Worm (Caenorhabditis elegans) whole organism, L4 larva: Measurements from ENCODE around the gene nhr-207.

Source experiments
- D1046.2 ChIP-seq: fragments of 200-800 bp; sonication (Bioruptor generic); IDR thresholded peaks from 2 replicates; pipeline ENCODE4 v1.3.6; 2022; ENCODE audit warnings: missing genetic modification characterization, missing compliant biosample characterization
- F26F4.8 ChIP-seq: fragments of 200-800 bp; sonication (Bioruptor generic); conservative IDR thresholded peaks from 2 replicates; pipeline ENCODE4 v1.3.6; 2022; ENCODE audit warnings: missing genetic modification characterization, missing compliant biosample characterization
- F37D6.2 ChIP-seq: sonication (generic microtip); optimal IDR thresholded peaks from 2 replicates; lab custom pipeline; 2016; ENCODE audit warnings: mild to moderate bottlenecking, missing genetic modification characterization, missing compliant biosample characterization
- F44E2.7 ChIP-seq: fragments of 200-800 bp; sonication (Bioruptor generic); IDR thresholded peaks from 2 replicates; pipeline ENCODE4 v2.1.2; 2022; ENCODE audit warnings: missing genetic modification characterization, missing compliant biosample characterization
- T20F7.1 ChIP-seq: fragments of 200-800 bp; sonication (Bioruptor generic); optimal IDR thresholded peaks from 2 replicates; lab custom pipeline; 2018; ENCODE audit warnings: mild to moderate bottlenecking, missing genetic modification characterization, missing compliant biosample characterization
- Y48G9A.11 ChIP-seq: fragments of 200-800 bp; sonication (Bioruptor generic); IDR thresholded peaks from 2 replicates; pipeline ENCODE4 v1.3.6; 2022; ENCODE audit warnings: missing genetic modification reagents, missing genetic modification characterization, missing compliant biosample characterization
- Y5F2A.4 ChIP-seq: fragments of 200-800 bp; sonication (Bioruptor generic); optimal IDR thresholded peaks from 2 replicates; lab custom pipeline; 2018; ENCODE audit warnings: mild to moderate bottlenecking, missing genetic modification characterization, missing compliant biosample characterization
- aly-2 ChIP-seq: sonication (generic microtip); optimal IDR thresholded peaks from 2 replicates; lab custom pipeline; 2018; ENCODE audit warnings: missing biosample characterization, missing genetic modification characterization
- arid-1 ChIP-seq: fragments of 200-800 bp; sonication (Bioruptor generic); conservative IDR thresholded peaks from 2 replicates; pipeline ENCODE4 v1.3.6; 2022; ENCODE audit warnings: missing genetic modification reagents, missing genetic modification characterization, missing compliant biosample characterization
- ceh-32 ChIP-seq: sonication (generic microtip); optimal IDR thresholded peaks from 2 replicates; lab custom pipeline; 2016; ENCODE audit warnings: mild to moderate bottlenecking, missing genetic modification characterization, missing compliant biosample characterization; ENCODE audit not compliant: poor library complexity
- ces-1 ChIP-seq: fragments of 150-350 bp; sonication (generic microtip); optimal IDR thresholded peaks from 4 replicates; lab custom pipeline; 2014; ENCODE audit warnings: missing biosample characterization, missing genetic modification reagents, missing genetic modification characterization
- daf-16 ChIP-seq, 3 experiments: sonication (generic microtip); optimal IDR thresholded peaks; 2 replicates each; lab custom pipeline; 2016 to 2017; ENCODE audit warnings: missing genetic modification characterization in 3 of 3, missing genetic modification reagents in 3 of 3, mild to moderate bottlenecking in 2 of 3, missing compliant biosample characterization in 2 of 3, missing biosample characterization in 1 of 3, moderate library complexity in 1 of 3
- daf-8 ChIP-seq: fragments of 200-800 bp; sonication (Bioruptor generic); IDR thresholded peaks from 2 replicates; pipeline ENCODE4 v1.3.6; 2022; ENCODE audit warnings: missing genetic modification characterization, missing compliant biosample characterization
- dmd-6 ChIP-seq: fragments of 200-800 bp; sonication (Bioruptor generic); IDR thresholded peaks from 2 replicates; pipeline ENCODE4 v1.3.6; 2022; ENCODE audit warnings: missing genetic modification reagents, missing genetic modification characterization, missing compliant biosample characterization
- dve-1 ChIP-seq: sonication (generic microtip); optimal IDR thresholded peaks from 2 replicates; lab custom pipeline; 2017; ENCODE audit warnings: antibody characterized with exemption, mild to moderate bottlenecking, missing genetic modification characterization, missing compliant biosample characterization; ENCODE audit not compliant: insufficient read depth
- egl-27 ChIP-seq: sonication (generic microtip); optimal IDR thresholded peaks from 3 replicates; lab custom pipeline; 2017; ENCODE audit warnings: missing biosample characterization, missing genetic modification reagents, missing genetic modification characterization
- gei-8 ChIP-seq: fragments of 200-800 bp; sonication (Bioruptor generic); optimal IDR thresholded peaks from 2 replicates; lab custom pipeline; 2018; ENCODE audit warnings: mild to moderate bottlenecking, missing genetic modification characterization, missing compliant biosample characterization
- hif-1 ChIP-seq, 2 experiments: sonication (generic microtip); optimal IDR thresholded peaks; 2 replicates each; lab custom pipeline; 2016 to 2017; ENCODE audit warnings: missing compliant biosample characterization in 2 of 2, missing genetic modification characterization in 2 of 2, missing genetic modification reagents in 2 of 2, missing genotype in 2 of 2, mild to moderate bottlenecking in 1 of 2
- hlh-11 ChIP-seq: fragments of 200-800 bp; sonication (Bioruptor generic); optimal IDR thresholded peaks from 2 replicates; lab custom pipeline; 2018; ENCODE audit warnings: mild to moderate bottlenecking, missing genetic modification characterization, missing compliant biosample characterization
- hlh-30 ChIP-seq: sonication (generic microtip); optimal IDR thresholded peaks from 2 replicates; lab custom pipeline; 2017; ENCODE audit warnings: antibody characterized with exemption, mild to moderate bottlenecking, missing genetic modification characterization, missing compliant biosample characterization; ENCODE audit not compliant: insufficient read depth
- lin-1 ChIP-seq: fragments of 200-800 bp; sonication (Bioruptor generic); IDR thresholded peaks from 2 replicates; pipeline ENCODE4 v1.3.6; 2022; ENCODE audit warnings: missing genetic modification reagents, missing genetic modification characterization, missing compliant biosample characterization
- lin-38 ChIP-seq: fragments of 200-800 bp; sonication (Bioruptor generic); IDR thresholded peaks from 2 replicates; pipeline ENCODE4 v1.3.6; 2022; ENCODE audit warnings: missing genetic modification reagents, missing genetic modification characterization, missing compliant biosample characterization
- lin-39 ChIP-seq: fragments of 150-350 bp; optimal IDR thresholded peaks from 2 replicates; lab custom pipeline; 2014; ENCODE audit warnings: missing biosample characterization, missing genetic modification reagents, missing genetic modification characterization
- madf-5 ChIP-seq, 2 experiments: fragments of 200-800 bp; sonication (Bioruptor generic); IDR thresholded peaks; 2 replicates each; pipeline ENCODE4 v1.3.6; 2022; ENCODE audit warnings: missing compliant biosample characterization in 2 of 2, missing genetic modification characterization in 2 of 2
- madf-9 ChIP-seq: fragments of 200-800 bp; sonication (Bioruptor generic); conservative IDR thresholded peaks from 2 replicates; pipeline ENCODE4 v1.3.6; 2022; ENCODE audit warnings: missing genetic modification reagents, missing genetic modification characterization, missing compliant biosample characterization
- mdl-1 ChIP-seq, 2 experiments: fragments of 150-350 bp in 1 of 2; sonication (generic microtip) in 1 of 2; optimal IDR thresholded peaks; 2 replicates each; lab custom pipeline; 2014 to 2017; ENCODE audit warnings: missing biosample characterization in 2 of 2, missing genetic modification characterization in 2 of 2
- mdt-29 ChIP-seq: fragments of 200-800 bp; sonication (Bioruptor generic); IDR thresholded peaks from 2 replicates; pipeline ENCODE4 v1.3.6; 2022; ENCODE audit warnings: missing genetic modification reagents, missing genetic modification characterization, missing compliant biosample characterization
- mep-1 ChIP-seq: fragments of 150-350 bp; sonication (generic microtip); optimal IDR thresholded peaks from 3 replicates; lab custom pipeline; 2014; ENCODE audit warnings: missing biosample characterization, missing genetic modification characterization
- mxl-3 ChIP-seq: fragments of 200-800 bp; sonication (Bioruptor generic); optimal IDR thresholded peaks from 2 replicates; lab custom pipeline; 2018; ENCODE audit warnings: mild to moderate bottlenecking, missing genetic modification characterization, missing compliant biosample characterization
- nhr-102 ChIP-seq: sonication (generic microtip); optimal IDR thresholded peaks from 2 replicates; lab custom pipeline; 2016; ENCODE audit warnings: mild to moderate bottlenecking, missing genetic modification characterization, moderate library complexity, missing compliant biosample characterization
- nhr-25 ChIP-seq: sonication (generic microtip); optimal IDR thresholded peaks from 2 replicates; lab custom pipeline; 2017; ENCODE audit warnings: missing genetic modification characterization, mild to moderate bottlenecking, missing compliant biosample characterization, antibody characterized with exemption, moderate library complexity, borderline replicate concordance; ENCODE audit not compliant: insufficient read depth
- nhr-28 ChIP-seq: fragments of 150-350 bp; optimal IDR thresholded peaks from 2 replicates; lab custom pipeline; 2014; ENCODE audit warnings: missing biosample characterization, missing genetic modification characterization
- nhr-41 ChIP-seq: fragments of 200-800 bp; sonication (Bioruptor generic); IDR thresholded peaks from 2 replicates; pipeline ENCODE4 v1.3.6; 2022; ENCODE audit warnings: missing genetic modification reagents, missing genetic modification characterization, missing compliant biosample characterization
- nhr-48 ChIP-seq: sonication (generic microtip); optimal IDR thresholded peaks from 2 replicates; lab custom pipeline; 2016; ENCODE audit warnings: mild to moderate bottlenecking, missing genetic modification characterization, missing compliant biosample characterization
- nhr-6 ChIP-seq: fragments of 150-350 bp; optimal IDR thresholded peaks from 2 replicates; lab custom pipeline; 2014; ENCODE audit warnings: missing biosample characterization, missing genetic modification characterization
- nhr-77 ChIP-seq: fragments of 150-350 bp; optimal IDR thresholded peaks from 2 replicates; lab custom pipeline; 2014; ENCODE audit warnings: missing biosample characterization, missing genetic modification characterization
- pqm-1 ChIP-seq: sonication (generic microtip); optimal IDR thresholded peaks from 2 replicates; lab custom pipeline; 2017; ENCODE audit warnings: missing biosample characterization, missing genetic modification characterization
- rbr-2 ChIP-seq: sonication (generic microtip); optimal IDR thresholded peaks from 2 replicates; lab custom pipeline; 2016; ENCODE audit warnings: missing genotype, missing genetic modification characterization, missing compliant biosample characterization
- spr-1 ChIP-seq: sonication (generic microtip); optimal IDR thresholded peaks from 2 replicates; lab custom pipeline; 2016; ENCODE audit warnings: mild to moderate bottlenecking, missing genetic modification characterization, missing compliant biosample characterization
- tra-1 ChIP-seq: fragments of 200-800 bp; sonication (Bioruptor generic); IDR thresholded peaks from 2 replicates; pipeline ENCODE4 v1.3.6; 2022; ENCODE audit warnings: missing genetic modification reagents, missing genetic modification characterization, missing compliant biosample characterization
- unc-62 ChIP-seq, 3 experiments: fragments of 150-350 bp in 1 of 3; sonication (generic microtip); optimal IDR thresholded peaks in 2 of 3; peaks in 1 of 3; 1 replicate in 1 of 3; 2 replicates in 2 of 3; lab custom pipeline; 2014 to 2017; ENCODE audit warnings: missing biosample characterization in 3 of 3, missing genetic modification characterization in 3 of 3, missing genetic modification reagents in 3 of 3, missing genotype in 1 of 3
- zfp-3 ChIP-seq: fragments of 200-800 bp; sonication (Bioruptor generic); conservative IDR thresholded peaks from 2 replicates; pipeline ENCODE4 v1.3.6; 2022; ENCODE audit warnings: missing genetic modification reagents, missing genetic modification characterization, missing compliant biosample characterization
- zip-11 ChIP-seq: fragments of 200-800 bp; sonication (Bioruptor generic); IDR thresholded peaks from 2 replicates; pipeline ENCODE4 v1.3.6; 2022; ENCODE audit warnings: missing genetic modification characterization, missing compliant biosample characterization
- zip-2 ChIP-seq: fragments of 150-350 bp; optimal IDR thresholded peaks from 2 replicates; lab custom pipeline; 2014; ENCODE audit warnings: missing biosample characterization, missing genetic modification characterization
- ztf-11 ChIP-seq: fragments of 150-350 bp; optimal IDR thresholded peaks from 2 replicates; lab custom pipeline; 2014; ENCODE audit warnings: missing biosample characterization, missing genetic modification characterization
- ztf-7 ChIP-seq: fragments of 150-350 bp; optimal IDR thresholded peaks from 2 replicates; lab custom pipeline; 2014; ENCODE audit warnings: missing biosample characterization, missing genetic modification characterization

The nhr-207 gene

ce11 chrV:12091759-12092158, 4.2 kb upstream of the nhr-207 start, which contains the start of gene nhr-206:
nhr-206 (plus strand) TSS chrV:12092006.
- TF ChIP-seq F26F4.8 = no peak
- TF ChIP-seq pqm-1 = peak; percentile 52
- TF ChIP-seq dmd-6 (GFP tag; lab: Robert Waterston, UW) = peak; percentile 74
- peak; percentile 51 for TF ChIP-seq dve-1 (tag; lab: Kevin White, UChicago)
- peak in 1 of 2 experiments; percentile 61 for TF ChIP-seq mdl-1 (tag; optimal IDR thresholded peaks at IDR 0.05; lab: Kevin White, UChicago)
- peak; percentile 44 for TF ChIP-seq mep-1 (tag; lab: Kevin White, UChicago)
- no peak for TF ChIP-seq Y48G9A.11 (GFP tag; lab: Robert Waterston, UW)
- TF ChIP-seq nhr-6 (tag; lab: Kevin White, UChicago) = peak; percentile 79
- peak; percentile 98 for TF ChIP-seq nhr-28
- TF ChIP-seq F37D6.2 (tag; lab: Kevin White, UChicago) = no peak
- TF ChIP-seq zip-2 (tag; lab: Kevin White, UChicago) = no peak
- peak; percentile 42 for TF ChIP-seq nhr-77 (tag; lab: Kevin White, UChicago)
- TF ChIP-seq unc-62 (GFP tag; optimal IDR thresholded peaks at IDR 0.05 in 1 of 2; lab: Kevin White, UChicago) = peak in 1 of 2 experiments; percentile 98
- no peak for TF ChIP-seq unc-62 (tag; optimal IDR thresholded peaks at IDR 0.05; lab: Kevin White, UChicago)
- peak; percentile 63 for TF ChIP-seq hlh-11 (tag; lab: Kevin White, UChicago)
- peak; percentile 40 for TF ChIP-seq nhr-102 (tag; lab: Kevin White, UChicago)
- no peak for TF ChIP-seq lin-39
- no peak for TF ChIP-seq daf-16 (GFP tag; optimal IDR thresholded peaks at IDR 0.05; lab: Kevin White, UChicago)
- peak; percentile 84 for TF ChIP-seq daf-16 (tag; optimal IDR thresholded peaks at IDR 0.05; lab: Kevin White, UChicago)
- peak; percentile 52 for TF ChIP-seq hlh-30
- TF ChIP-seq mxl-3 = peak; percentile 11

DNA sequence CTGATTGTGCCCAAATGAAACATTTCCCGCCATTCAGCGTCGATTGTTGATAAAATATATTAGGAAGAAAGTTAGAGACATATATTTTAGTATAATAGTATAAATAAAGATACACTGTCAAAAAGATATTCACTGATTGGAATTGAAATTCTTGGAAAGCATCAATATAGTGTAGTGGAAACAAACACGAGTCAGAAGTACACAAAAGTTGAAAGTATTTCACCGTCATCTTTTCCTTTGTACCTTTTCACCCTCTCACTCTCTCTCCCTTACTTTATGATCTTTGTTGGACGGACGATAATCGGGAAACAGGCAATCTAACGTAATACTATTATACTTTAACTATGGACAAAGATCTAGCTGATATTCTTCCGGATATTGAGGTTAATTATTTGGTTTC, 1.9 kb upstream of the nhr-207 start, which contains the start of gene nhr-208:
TSS of gene nhr-208 (plus strand) at position 288 of the 400 bp plus-strand sequence.
- no peak for TF ChIP-seq madf-5 (GFP tag; IDR thresholded peaks at IDR 0.05; lab: Robert Waterston, UW)
- no peak for TF ChIP-seq nhr-25
- TF ChIP-seq T20F7.1 (GFP tag; lab: Kevin White, UChicago) = no peak
- no peak for TF ChIP-seq rbr-2
- TF ChIP-seq nhr-28 = peak; percentile 62
- TF ChIP-seq hif-1 (tag; optimal IDR thresholded peaks at IDR 0.05; lab: Kevin White, UChicago) = no peak
- TF ChIP-seq ceh-32 = no peak
- no peak for TF ChIP-seq ztf-7 (tag; lab: Kevin White, UChicago)
- TF ChIP-seq lin-1 (GFP tag; lab: Robert Waterston, UW) = no peak
- TF ChIP-seq daf-16 (GFP tag; optimal IDR thresholded peaks at IDR 0.05; lab: Kevin White, UChicago) = no peak
- TF ChIP-seq daf-16 (tag; optimal IDR thresholded peaks at IDR 0.05; lab: Kevin White, UChicago) = peak; percentile 56
- 0 out of 2 replicates have a peak, but pooled peaks have one; percentile 18 for TF ChIP-seq dmd-6 (GFP tag; lab: Robert Waterston, UW)
- no peak for TF ChIP-seq F44E2.7 (GFP tag; lab: Robert Waterston, UW)
- TF ChIP-seq ztf-11 (tag; lab: Kevin White, UChicago) = no peak
- TF ChIP-seq ces-1 (GFP tag; lab: Kevin White, UChicago) = no peak
- TF ChIP-seq zip-11 = no peak
- TF ChIP-seq nhr-102 (tag; lab: Kevin White, UChicago) = peak; percentile 5
- no peak for TF ChIP-seq arid-1 (GFP tag; lab: Robert Waterston, UW)
- TF ChIP-seq mep-1 (tag; lab: Kevin White, UChicago) = no peak
- no peak for TF ChIP-seq gei-8
- no peak for TF ChIP-seq nhr-77 (tag; lab: Kevin White, UChicago)
- no peak for TF ChIP-seq mxl-3
- no peak for TF ChIP-seq zip-2 (tag; lab: Kevin White, UChicago)
- no peak for TF ChIP-seq daf-8 (GFP tag; lab: Robert Waterston, UW)
- TF ChIP-seq D1046.2 (GFP tag; lab: Robert Waterston, UW) = no peak
- TF ChIP-seq spr-1 (tag; lab: Kevin White, UChicago) = no peak
- no peak for TF ChIP-seq nhr-48
- TF ChIP-seq madf-9 = no peak
- no peak for TF ChIP-seq zfp-3
- no peak for TF ChIP-seq tra-1 (GFP tag; lab: Robert Waterston, UW)
- TF ChIP-seq aly-2 (tag; lab: Kevin White, UChicago) = no peak
- no peak for TF ChIP-seq mdt-29 (GFP tag; lab: Robert Waterston, UW)
- no peak for TF ChIP-seq lin-38
- TF ChIP-seq nhr-41 (GFP tag; lab: Robert Waterston, UW) = no peak
- TF ChIP-seq egl-27 (tag; lab: Kevin White, UChicago) = no peak
- peak; percentile 15 for TF ChIP-seq dve-1 (tag; lab: Kevin White, UChicago)
- no peak for TF ChIP-seq mdl-1 (tag; optimal IDR thresholded peaks at IDR 0.05; lab: Kevin White, UChicago)
- peak; percentile 13 for TF ChIP-seq hlh-30
- TF ChIP-seq Y5F2A.4 (GFP tag; lab: Kevin White, UChicago) = no peak
